Fruit fly (Drosophila melanogaster) S2 (cell line): ENCODE measurements around the gene D19B.

Experiments
- CG8478 ChIP-seq: fragments of >200 bp; optimal IDR thresholded peaks from 2 replicates; lab custom pipeline; 2018
- CTCF ChIP-seq, 2 experiments: fragments of >200 bp; optimal IDR thresholded peaks; 2 replicates each; lab custom pipeline; 2018

DNA sequence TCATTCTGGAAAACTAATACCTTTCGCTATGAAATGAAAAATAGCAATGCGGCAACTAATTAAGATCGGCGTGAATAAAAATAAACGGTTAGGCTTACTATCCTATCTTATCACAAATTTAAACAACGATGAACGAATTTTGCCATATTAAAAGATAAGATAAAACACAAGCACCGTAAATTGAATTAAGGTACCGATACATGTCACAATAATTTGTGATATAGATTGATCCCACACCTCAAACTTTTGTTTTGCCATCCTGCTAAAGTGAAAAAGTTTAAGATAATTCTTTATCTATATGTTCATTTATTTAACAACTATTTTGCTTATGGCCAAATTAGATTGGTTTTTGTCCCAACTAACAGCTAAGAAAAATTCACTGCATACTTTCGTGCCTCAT lies 49.3 kb upstream of the D19B start, which contains the start of gene CG42714:
- TF ChIP-seq CTCF (optimal IDR thresholded peaks at IDR 0.05; lab: Kevin White, UChicago) (no peak), CG8478 (lab: Kevin White, UChicago) (no peak)
